Worm (Caenorhabditis elegans) whole organism, L2 larva: Measurements from ENCODE around the gene B0393.7.

Experiments
- C34F6.9 ChIP-seq: fragments of 150-350 bp; optimal IDR thresholded peaks from 2 replicates; lab custom pipeline; 2014; ENCODE audit warnings: missing biosample characterization, missing genetic modification characterization
- F13H6.1 ChIP-seq: sonication (generic microtip); optimal IDR thresholded peaks from 2 replicates; lab custom pipeline; 2016; ENCODE audit warnings: missing genetic modification characterization, missing compliant biosample characterization
- R02D3.7 ChIP-seq: fragments of 150-350 bp; optimal IDR thresholded peaks from 2 replicates; lab custom pipeline; 2014; ENCODE audit warnings: missing biosample characterization, missing genetic modification characterization
- Y55F3AM.14 ChIP-seq: fragments of 200-800 bp; sonication (Bioruptor generic); optimal IDR thresholded peaks from 2 replicates; lab custom pipeline; 2018; ENCODE audit warnings: mild to moderate bottlenecking, missing genetic modification characterization, missing compliant biosample characterization
- ZK546.5 ChIP-seq: sonication (generic microtip); optimal IDR thresholded peaks from 2 replicates; lab custom pipeline; 2017; ENCODE audit warnings: missing biosample characterization, missing genetic modification characterization
- alr-1 ChIP-seq: fragments of 150-350 bp; optimal IDR thresholded peaks from 2 replicates; lab custom pipeline; 2014; ENCODE audit warnings: missing biosample characterization, missing genetic modification characterization
- aly-2 ChIP-seq: fragments of 150-350 bp; optimal IDR thresholded peaks from 2 replicates; lab custom pipeline; 2014; ENCODE audit warnings: missing biosample characterization, missing genetic modification characterization
- ama-1 ChIP-seq: fragments of 150-350 bp; optimal IDR thresholded peaks from 2 replicates; lab custom pipeline; 2018; ENCODE audit warnings: inconsistent platforms
- blmp-1 ChIP-seq: sonication (generic microtip); optimal IDR thresholded peaks from 2 replicates; lab custom pipeline; 2017; ENCODE audit warnings: missing genetic modification characterization, mild to moderate bottlenecking, missing compliant biosample characterization, antibody characterized with exemption, moderate library complexity; ENCODE audit not compliant: insufficient read depth
- ceh-16 ChIP-seq: fragments of 150-350 bp; optimal IDR thresholded peaks from 2 replicates; lab custom pipeline; 2014; ENCODE audit warnings: missing biosample characterization, missing genetic modification characterization
- ceh-82 ChIP-seq: fragments of 150-350 bp; optimal IDR thresholded peaks from 2 replicates; lab custom pipeline; 2014; ENCODE audit warnings: missing biosample characterization, missing genetic modification characterization
- crh-2 ChIP-seq: sonication (generic microtip); optimal IDR thresholded peaks from 2 replicates; lab custom pipeline; 2017; ENCODE audit warnings: missing biosample characterization, missing genetic modification characterization
- dmd-4 ChIP-seq: sonication (generic microtip); optimal IDR thresholded peaks from 2 replicates; lab custom pipeline; 2017; ENCODE audit warnings: missing biosample characterization, missing genetic modification characterization
- egl-27 ChIP-seq: sonication (generic microtip); optimal IDR thresholded peaks from 3 replicates; lab custom pipeline; 2017; ENCODE audit warnings: missing biosample characterization, missing genetic modification reagents, missing genetic modification characterization
- elt-1 ChIP-seq: fragments of 150-350 bp; optimal IDR thresholded peaks from 2 replicates; lab custom pipeline; 2014; ENCODE audit warnings: missing biosample characterization, missing genetic modification characterization
- elt-3 ChIP-seq: sonication (generic microtip); optimal IDR thresholded peaks from 2 replicates; lab custom pipeline; 2017; ENCODE audit warnings: missing biosample characterization, missing genetic modification characterization
- fos-1 ChIP-seq: fragments of 150-350 bp; optimal IDR thresholded peaks from 2 replicates; lab custom pipeline; 2014; ENCODE audit warnings: missing biosample characterization, missing genetic modification characterization
- gmeb-1 ChIP-seq: fragments of 150-350 bp; optimal IDR thresholded peaks from 2 replicates; lab custom pipeline; 2014; ENCODE audit warnings: missing biosample characterization, missing genetic modification characterization
- lin-11 ChIP-seq: fragments of 150-350 bp; sonication (generic microtip); optimal IDR thresholded peaks from 2 replicates; lab custom pipeline; 2014; ENCODE audit warnings: missing biosample characterization, missing genetic modification characterization, inconsistent platforms, mixed read lengths
- lin-13 ChIP-seq: fragments of 150-350 bp; optimal IDR thresholded peaks from 2 replicates; lab custom pipeline; 2014; ENCODE audit warnings: missing biosample characterization, missing genetic modification reagents, missing genetic modification characterization
- lin-39 ChIP-seq: fragments of 150-350 bp; optimal IDR thresholded peaks from 2 replicates; lab custom pipeline; 2014; ENCODE audit warnings: missing biosample characterization, missing genetic modification reagents, missing genetic modification characterization
- lsy-2 ChIP-seq, 2 experiments: fragments of 150-350 bp in 1 of 2; sonication (generic microtip) in 1 of 2; optimal IDR thresholded peaks; 2 replicates each; lab custom pipeline; 2014 to 2017; ENCODE audit warnings: missing biosample characterization in 2 of 2, missing genetic modification characterization in 2 of 2
- mab-5 ChIP-seq: fragments of 150-350 bp; optimal IDR thresholded peaks from 2 replicates; lab custom pipeline; 2014; ENCODE audit warnings: missing biosample characterization, missing genetic modification characterization
- mbf-1 ChIP-seq: sonication (generic microtip); optimal IDR thresholded peaks from 2 replicates; lab custom pipeline; 2017; ENCODE audit warnings: missing biosample characterization, missing genetic modification characterization
- mdl-1 ChIP-seq, 2 experiments: fragments of 150-350 bp in 1 of 2; sonication (generic microtip) in 1 of 2; optimal IDR thresholded peaks; 2 replicates each; lab custom pipeline; 2017; ENCODE audit warnings: missing biosample characterization in 2 of 2, missing genetic modification characterization in 2 of 2
- nhr-10 ChIP-seq: sonication (generic microtip); optimal IDR thresholded peaks from 2 replicates; lab custom pipeline; 2017; ENCODE audit warnings: missing biosample characterization, missing genetic modification characterization
- nhr-11 ChIP-seq: fragments of 150-350 bp; optimal IDR thresholded peaks from 2 replicates; lab custom pipeline; 2014; ENCODE audit warnings: missing biosample characterization, missing genetic modification characterization
- nhr-12 ChIP-seq: fragments of 150-350 bp; optimal IDR thresholded peaks from 2 replicates; lab custom pipeline; 2014; ENCODE audit warnings: missing biosample characterization, missing genetic modification characterization
- nhr-129 ChIP-seq: fragments of 150-350 bp; optimal IDR thresholded peaks from 2 replicates; lab custom pipeline; 2014; ENCODE audit warnings: missing biosample characterization, missing genetic modification characterization
- nhr-21 ChIP-seq: fragments of 150-350 bp; optimal IDR thresholded peaks from 2 replicates; lab custom pipeline; 2014; ENCODE audit warnings: missing biosample characterization, missing genetic modification characterization
- nhr-23 ChIP-seq: fragments of 150-350 bp; optimal IDR thresholded peaks from 2 replicates; lab custom pipeline; 2014; ENCODE audit warnings: missing biosample characterization, missing genetic modification reagents, missing genetic modification characterization
- nhr-237 ChIP-seq: fragments of 150-350 bp; optimal IDR thresholded peaks from 2 replicates; lab custom pipeline; 2014; ENCODE audit warnings: missing biosample characterization, missing genetic modification characterization
- nhr-25 ChIP-seq: fragments of 150-350 bp; sonication (generic microtip); optimal IDR thresholded peaks from 3 replicates; lab custom pipeline; 2014; ENCODE audit warnings: missing biosample characterization, missing genetic modification characterization
- nhr-6 ChIP-seq: fragments of 150-350 bp; optimal IDR thresholded peaks from 2 replicates; lab custom pipeline; 2014; ENCODE audit warnings: missing biosample characterization, missing genetic modification characterization
- nhr-77 ChIP-seq: fragments of 150-350 bp; optimal IDR thresholded peaks from 2 replicates; lab custom pipeline; 2014; ENCODE audit warnings: missing biosample characterization, missing genetic modification characterization
- peb-1 ChIP-seq: fragments of 150-350 bp; optimal IDR thresholded peaks from 2 replicates; lab custom pipeline; 2014; ENCODE audit warnings: missing biosample characterization, missing genetic modification characterization
- sem-4 ChIP-seq: fragments of 150-350 bp; optimal IDR thresholded peaks from 2 replicates; lab custom pipeline; 2014; ENCODE audit warnings: missing biosample characterization, missing genetic modification reagents, missing genetic modification characterization
- skn-1 ChIP-seq: sonication (generic microtip); optimal IDR thresholded peaks from 2 replicates; lab custom pipeline; 2017; ENCODE audit warnings: missing biosample characterization, missing genetic modification characterization
- sma-3 ChIP-seq: sonication (generic microtip); optimal IDR thresholded peaks from 2 replicates; lab custom pipeline; 2016; ENCODE audit warnings: missing genetic modification reagents, missing genetic modification characterization, missing compliant biosample characterization
- sma-9 ChIP-seq, 2 experiments: fragments of 150-350 bp in 1 of 2; sonication (generic microtip) in 1 of 2; optimal IDR thresholded peaks; 2 replicates each; lab custom pipeline; 2014 to 2016; ENCODE audit warnings: missing genetic modification characterization in 2 of 2, mild to moderate bottlenecking in 1 of 2, missing biosample characterization in 1 of 2, missing compliant biosample characterization in 1 of 2, missing genetic modification reagents in 1 of 2, moderate library complexity in 1 of 2
- snpc-4 ChIP-seq: fragments of 150-350 bp; optimal IDR thresholded peaks from 2 replicates; lab custom pipeline; 2014; ENCODE audit warnings: missing biosample characterization, missing genetic modification characterization
- unc-39 ChIP-seq: fragments of 150-350 bp; optimal IDR thresholded peaks from 2 replicates; lab custom pipeline; 2014; ENCODE audit warnings: missing biosample characterization, missing genetic modification characterization
- unc-55 ChIP-seq: fragments of 150-350 bp; sonication (generic microtip); optimal IDR thresholded peaks from 3 replicates; lab custom pipeline; 2014; ENCODE audit warnings: missing biosample characterization, missing genetic modification reagents, missing genetic modification characterization
- unc-62 ChIP-seq: fragments of 150-350 bp; optimal IDR thresholded peaks from 2 replicates; lab custom pipeline; 2014; ENCODE audit warnings: missing biosample characterization, missing genetic modification reagents, missing genetic modification characterization
- zag-1 ChIP-seq: fragments of 150-350 bp; optimal IDR thresholded peaks from 2 replicates; lab custom pipeline; 2014; ENCODE audit warnings: missing biosample characterization, missing genetic modification characterization
- ztf-11 ChIP-seq: sonication (generic microtip); optimal IDR thresholded peaks from 2 replicates; lab custom pipeline; 2017; ENCODE audit warnings: missing biosample characterization, missing genetic modification characterization
- ztf-4 ChIP-seq: fragments of 150-350 bp; optimal IDR thresholded peaks from 2 replicates; lab custom pipeline; 2014; ENCODE audit warnings: missing biosample characterization, missing genetic modification characterization

Gene B0393.7

DNA sequence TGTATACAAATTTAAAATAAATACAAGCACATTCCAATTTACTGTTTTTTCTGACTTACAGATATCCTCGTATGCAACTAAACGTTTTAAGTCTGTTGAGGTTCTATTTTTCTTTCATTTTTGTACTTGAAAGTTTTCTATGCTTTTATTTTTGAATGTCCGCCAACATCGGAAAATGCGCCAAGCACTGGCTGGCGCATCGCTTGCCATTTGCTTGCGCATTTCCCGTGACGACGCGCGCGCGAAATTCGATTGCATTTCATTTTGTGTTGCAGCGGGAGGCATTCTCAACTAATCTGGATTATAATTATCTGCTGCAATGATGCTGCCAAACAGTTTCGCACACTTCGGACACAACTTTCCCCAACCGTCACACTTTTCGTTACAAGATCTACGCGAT lies 20.9 kb downstream of the B0393.7 start, which contains the start of gene fbxl-2 (continued):
- TF ChIP-seq peb-1: no peak
- TF ChIP-seq C34F6.9 (tag; lab: Kevin White, UChicago): peak; percentile 98
- TF ChIP-seq lin-13 (GFP tag; lab: Kevin White, UChicago): peak; percentile 96
- no peak for TF ChIP-seq nhr-12 (tag; lab: Kevin White, UChicago)
- peak; percentile 98 for TF ChIP-seq unc-55 (GFP tag; lab: Kevin White, UChicago)
- TF ChIP-seq mdl-1 (tag; optimal IDR thresholded peaks at IDR 0.05; lab: Kevin White, UChicago): peak in 1 of 2 experiments; percentile 71
- TF ChIP-seq nhr-10 (tag; lab: Kevin White, UChicago): peak; percentile 76
- peak; percentile 91 for TF ChIP-seq ztf-4 (tag; lab: Kevin White, UChicago)
- peak; percentile 100 for TF ChIP-seq gmeb-1 (tag; lab: Kevin White, UChicago)
- TF ChIP-seq alr-1 (tag; lab: Kevin White, UChicago): no peak
- peak; percentile 95 for TF ChIP-seq crh-2 (tag; lab: Kevin White, UChicago)
- TF ChIP-seq unc-62 (GFP tag; lab: Kevin White, UChicago): peak; percentile 42
- TF ChIP-seq egl-27: peak; percentile 84
- peak; percentile 96 for TF ChIP-seq sma-9 (GFP tag; optimal IDR thresholded peaks at IDR 0.05; lab: Kevin White, UChicago)
- no peak for TF ChIP-seq sma-9 (tag; optimal IDR thresholded peaks at IDR 0.05; lab: Kevin White, UChicago)
- peak; percentile 42 for TF ChIP-seq ztf-11 (tag; lab: Kevin White, UChicago)

DNA sequence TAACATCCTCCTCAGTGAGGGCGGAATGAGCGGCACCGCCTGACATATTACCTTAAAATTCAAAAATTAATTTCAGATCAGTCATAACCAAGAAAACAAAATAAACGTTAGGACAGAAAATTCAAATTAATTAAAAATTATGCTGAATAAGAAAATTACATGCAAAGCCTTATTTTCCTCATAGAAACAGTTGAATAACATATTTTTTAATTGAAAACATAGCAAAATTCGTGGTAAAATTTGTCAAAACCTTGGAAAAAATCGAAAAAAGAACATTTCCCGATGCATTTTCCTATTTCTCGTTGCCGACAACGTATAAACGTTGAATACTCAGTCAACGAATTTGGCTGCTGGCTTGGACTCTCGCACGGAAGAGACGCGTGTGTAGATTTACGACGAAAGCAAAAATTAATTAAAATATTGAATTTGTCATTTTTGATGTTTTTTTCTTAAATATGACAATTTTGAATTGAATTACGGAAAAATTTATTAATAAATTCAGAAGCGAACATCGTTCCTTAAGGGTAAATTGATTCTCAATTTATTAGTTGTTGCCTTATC lies 23.8 kb downstream of the B0393.7 start, which contains the start of the genes rps-0 and rbg-3:
Gene rps-0, minus strand, starts transcription at position 51 of the 561 bp plus-strand sequence.
Gene rbg-3, plus strand, starts transcription at position 424 of the 561 bp plus-strand sequence.
- TF ChIP-seq nhr-25 (tag; lab: Kevin White, UChicago) (peak; percentile 95), ceh-82 (tag; lab: Kevin White, UChicago) (peak; percentile 57), ztf-4 (tag; lab: Kevin White, UChicago) (peak; percentile 80), elt-3 (tag; lab: Kevin White, UChicago) (no peak), sma-9 (GFP tag; optimal IDR thresholded peaks at IDR 0.05; lab: Kevin White, UChicago) (peak; percentile 89), sma-9 (tag; optimal IDR thresholded peaks at IDR 0.05; lab: Kevin White, UChicago) (no peak), mbf-1 (tag; lab: Kevin White, UChicago) (no peak), unc-55 (GFP tag; lab: Kevin White, UChicago) (peak; percentile 97), zag-1 (peak; percentile 27), nhr-11 (tag; lab: Kevin White, UChicago) (no peak), ceh-16 (tag; lab: Kevin White, UChicago) (peak; percentile 68), nhr-10 (tag; lab: Kevin White, UChicago) (no peak), snpc-4 (tag; lab: Kevin White, UChicago) (peak; percentile 44), peb-1 (no peak), aly-2 (tag; lab: Kevin White, UChicago) (no peak), fos-1 (tag; lab: Kevin White, UChicago) (peak; percentile 92), crh-2 (tag; lab: Kevin White, UChicago) (peak; percentile 94), sma-3 (GFP tag; lab: Kevin White, UChicago) (peak; percentile 95), blmp-1 (tag; lab: Kevin White, UChicago) (peak; percentile 69), gmeb-1 (tag; lab: Kevin White, UChicago) (peak; percentile 93), unc-39 (tag; lab: Kevin White, UChicago) (no peak), mab-5 (tag; lab: Kevin White, UChicago) (peak; percentile 85), lin-39 (tag; lab: Kevin White, UChicago) (no peak), R02D3.7 (tag; lab: Kevin White, UChicago) (peak; percentile 97), dmd-4 (no peak), nhr-12 (tag; lab: Kevin White, UChicago) (no peak), nhr-23 (tag; lab: Kevin White, UChicago) (no peak), ZK546.5 (tag; lab: Kevin White, UChicago) (peak; percentile 73), ztf-11 (tag; lab: Kevin White, UChicago) (no peak), unc-62 (GFP tag; lab: Kevin White, UChicago) (peak; percentile 28), nhr-6 (tag; lab: Kevin White, UChicago) (peak; percentile 91), elt-1 (tag; lab: Kevin White, UChicago) (no peak), sem-4 (tag; lab: Kevin White, UChicago) (peak; percentile 91), C34F6.9 (tag; lab: Kevin White, UChicago) (peak; percentile 97), lin-13 (GFP tag; lab: Kevin White, UChicago) (peak; percentile 94), nhr-77 (tag; lab: Kevin White, UChicago) (peak; percentile 51), ama-1 (peak; percentile 64), Y55F3AM.14 (no peak), lsy-2 (tag; optimal IDR thresholded peaks at IDR 0.05; lab: Kevin White, UChicago) (peak; percentile 91 to 98), lin-11 (peak; percentile 89), nhr-129 (tag; lab: Kevin White, UChicago) (peak; percentile 94), nhr-237 (tag; lab: Kevin White, UChicago) (no peak), mdl-1 (tag; optimal IDR thresholded peaks at IDR 0.05; lab: Kevin White, UChicago) (peak in 1 of 2 experiments; percentile 45), F13H6.1 (tag; lab: Kevin White, UChicago) (peak; percentile 86), skn-1 (peak; percentile 79), nhr-21 (tag; lab: Kevin White, UChicago) (peak; percentile 93), egl-27 (peak; percentile 80)
